Worm (Caenorhabditis elegans) whole organism, early embryonic: ENCODE data around the gene ptc-1.

ENCODE experiments used
- F13C5.2 ChIP-seq: sonication (generic microtip); optimal IDR thresholded peaks from 2 replicates; lab custom pipeline; 2017; ENCODE audit warnings: mild to moderate bottlenecking, missing genetic modification characterization, inconsistent platforms, missing compliant biosample characterization
- aly-1 ChIP-seq: sonication (generic microtip); optimal IDR thresholded peaks from 2 replicates; lab custom pipeline; 2016; ENCODE audit warnings: missing genetic modification characterization, missing compliant biosample characterization
- ama-1 ChIP-seq: fragments of 150-350 bp; optimal IDR thresholded peaks from 2 replicates; lab custom pipeline; 2014
- ceh-13 ChIP-seq: fragments of 200-800 bp; sonication (Bioruptor generic); optimal IDR thresholded peaks from 2 replicates; lab custom pipeline; 2018; ENCODE audit warnings: mild to moderate bottlenecking, missing genetic modification characterization, missing compliant biosample characterization
- ceh-36 ChIP-seq: sonication (generic microtip); optimal IDR thresholded peaks from 2 replicates; lab custom pipeline; 2016; ENCODE audit warnings: missing genetic modification characterization, inconsistent platforms, missing compliant biosample characterization
- flt-1 ChIP-seq: fragments of 200-800 bp; sonication (Bioruptor generic); IDR thresholded peaks from 2 replicates; pipeline ENCODE4 v1.3.6; 2022; ENCODE audit warnings: missing genetic modification characterization, missing compliant biosample characterization
- hmbx-1 ChIP-seq: sonication (generic microtip); optimal IDR thresholded peaks from 2 replicates; lab custom pipeline; 2016; ENCODE audit warnings: mild to moderate bottlenecking, missing genetic modification characterization, missing compliant biosample characterization
- hmg-4 ChIP-seq: fragments of 200-800 bp; sonication (Bioruptor generic); optimal IDR thresholded peaks from 2 replicates; lab custom pipeline; 2018; ENCODE audit warnings: mild to moderate bottlenecking, missing genetic modification characterization, missing compliant biosample characterization
- hnd-1 ChIP-seq: sonication (generic microtip); optimal IDR thresholded peaks from 2 replicates; lab custom pipeline; 2016; ENCODE audit warnings: missing genetic modification characterization, missing compliant biosample characterization
- pes-1 ChIP-seq: fragments of 200-800 bp; sonication (Bioruptor generic); IDR thresholded peaks from 2 replicates; pipeline ENCODE4 v1.3.6; 2022; ENCODE audit warnings: missing genetic modification reagents, missing genetic modification characterization, missing compliant biosample characterization
- scrt-1 ChIP-seq: fragments of 200-800 bp; sonication (Bioruptor generic); IDR thresholded peaks from 2 replicates; pipeline ENCODE4 v1.3.6; 2022; ENCODE audit warnings: missing genetic modification characterization, missing compliant biosample characterization
- tbx-11 ChIP-seq: fragments of 200-800 bp; sonication (Bioruptor generic); IDR thresholded peaks from 2 replicates; pipeline ENCODE4 v1.3.6; 2022; ENCODE audit warnings: missing genetic modification characterization, missing compliant biosample characterization
- tbx-37 ChIP-seq: fragments of 200-800 bp; sonication (Bioruptor generic); conservative IDR thresholded peaks from 2 replicates; pipeline ENCODE4 v1.3.6; 2022; ENCODE audit warnings: missing genetic modification reagents, missing genetic modification characterization, missing compliant biosample characterization
- tra-4 ChIP-seq: sonication (generic microtip); optimal IDR thresholded peaks from 2 replicates; lab custom pipeline; 2017; ENCODE audit warnings: missing genetic modification characterization, missing compliant biosample characterization

DNA sequence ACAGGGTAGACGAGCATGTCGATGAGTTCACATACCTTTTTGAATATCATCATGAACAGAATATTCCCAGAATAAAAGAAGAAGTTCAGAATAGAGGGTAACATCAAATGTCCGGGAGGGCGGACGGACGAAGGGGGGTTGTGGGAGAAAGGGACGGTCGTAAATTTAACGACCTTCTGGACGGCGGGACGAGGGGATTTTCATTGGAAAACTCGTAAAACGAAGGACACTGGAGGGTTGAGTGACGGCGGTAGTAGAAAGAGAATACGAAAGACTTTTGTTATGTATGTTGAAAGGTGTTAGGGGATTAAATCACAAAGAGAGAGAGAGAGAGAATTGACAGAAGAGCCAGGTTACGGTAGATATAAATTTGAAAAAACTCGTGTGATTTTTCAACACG, 42.4 kb upstream of the ptc-1 start:
- no peak for TF ChIP-seq tbx-11
- no peak for TF ChIP-seq F13C5.2 (tag; lab: Kevin White, UChicago)
- no peak for TF ChIP-seq ama-1 (lab: Kevin White, UChicago)
- TF ChIP-seq pes-1 (GFP tag; lab: Robert Waterston, UW), result no peak
- no peak for TF ChIP-seq tra-4 (tag; lab: Kevin White, UChicago)
- no peak for TF ChIP-seq hmbx-1 (tag; lab: Kevin White, UChicago)
- TF ChIP-seq flt-1 (GFP tag; lab: Robert Waterston, UW), result no peak
- TF ChIP-seq aly-1 (tag; lab: Kevin White, UChicago), result no peak
- no peak for TF ChIP-seq hnd-1
- no peak for TF ChIP-seq ceh-13 (GFP tag; lab: Kevin White, UChicago)
- TF ChIP-seq ceh-36, result no peak
- TF ChIP-seq hmg-4 (GFP tag; lab: Kevin White, UChicago), result no peak
- no peak for TF ChIP-seq tbx-37 (GFP tag; lab: Robert Waterston, UW)
- TF ChIP-seq scrt-1 (GFP tag; lab: Robert Waterston, UW), result no peak
